Worm (Caenorhabditis elegans) whole organism, L4/young adult: ENCODE measurements around the gene C02D5.2.

Experiments
- W03F9.2 ChIP-seq: fragments of 150-350 bp; optimal IDR thresholded peaks from 2 replicates; lab custom pipeline; 2014; ENCODE audit warnings: missing biosample characterization, missing genetic modification characterization
- dao-5 ChIP-seq: sonication (generic microtip); optimal IDR thresholded peaks from 2 replicates; lab custom pipeline; 2016; ENCODE audit warnings: missing genotype, missing genetic modification characterization, moderate library complexity, missing compliant biosample characterization
- him-1 ChIP-seq: sonication (generic microtip); optimal IDR thresholded peaks from 2 replicates; lab custom pipeline; 2016; ENCODE audit warnings: missing genotype, missing genetic modification reagents, missing genetic modification characterization, missing compliant biosample characterization

C02D5.2 gene

ce11 chrIII:8556836-8557385 is at the start of gene C02D5.2:
TSS of gene C02D5.2 (plus strand) at chrIII:8557335.
- no peak for TF ChIP-seq dao-5 (tag; lab: Kevin White, UChicago)

DNA sequence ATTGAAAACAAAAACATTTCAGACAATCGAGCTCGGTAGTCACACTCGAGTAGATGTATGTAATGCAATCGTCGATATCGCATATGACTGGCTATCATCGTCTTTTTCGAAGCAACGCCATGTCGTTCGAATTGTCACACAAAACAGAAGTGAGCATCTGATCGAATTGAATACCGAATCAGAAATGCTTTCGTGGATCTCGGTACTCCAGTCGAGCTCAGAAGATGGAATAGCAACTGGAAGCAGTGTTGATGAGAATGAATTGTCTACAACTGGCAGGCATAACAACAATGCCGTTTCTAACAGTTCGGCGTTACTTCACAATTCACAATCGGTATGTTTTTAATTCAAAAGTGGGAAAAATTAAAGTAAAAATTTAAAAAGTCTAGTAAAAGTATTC is 47.9 kb upstream of the C02D5.2 start:
- TF ChIP-seq W03F9.2 (no peak), him-1 (tag; lab: Kevin White, UChicago) (no peak), dao-5 (tag; lab: Kevin White, UChicago) (no peak)

DNA sequence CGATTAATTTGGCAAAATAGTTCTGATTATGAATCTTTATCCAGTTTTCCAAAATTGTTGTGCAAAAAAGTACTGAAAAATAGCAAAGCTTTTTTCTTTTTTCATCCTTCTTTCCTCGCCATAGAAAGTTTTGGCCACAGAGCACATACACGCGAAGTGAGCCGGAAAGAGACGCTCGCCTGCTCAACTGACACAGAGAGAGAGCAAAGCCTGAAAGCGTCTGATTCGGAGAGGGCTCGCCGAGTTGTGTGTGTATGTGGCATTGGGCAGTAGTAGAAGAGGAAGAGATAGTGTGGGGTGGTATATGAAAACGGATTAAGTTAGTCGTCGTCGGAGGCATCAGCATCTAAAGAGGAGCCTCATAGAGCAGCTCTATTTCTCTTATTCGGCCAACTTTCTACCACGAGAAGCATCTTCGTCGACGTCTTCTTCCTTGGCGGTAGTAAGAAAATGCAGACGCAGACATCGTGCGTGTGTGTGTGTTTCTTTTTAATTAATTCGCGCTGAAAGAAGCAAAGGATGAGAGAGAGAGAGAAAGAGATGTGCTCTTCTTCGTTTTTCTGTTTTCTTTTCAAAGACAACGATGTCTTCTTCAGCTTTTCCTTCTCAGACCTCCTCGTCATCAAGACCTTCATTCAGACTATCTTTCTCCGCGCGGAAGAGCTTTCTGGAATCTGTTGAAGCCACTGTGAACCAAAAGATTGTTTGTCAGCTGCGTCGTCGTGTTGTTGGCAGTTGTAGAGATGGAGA is 47.3 kb upstream of the C02D5.2 start:
- TF ChIP-seq dao-5 (tag; lab: Kevin White, UChicago) = no peak
- TF ChIP-seq W03F9.2 = no peak
- TF ChIP-seq him-1 (tag; lab: Kevin White, UChicago) = peak; percentile 5

ce11 chrIII:8511711-8512110 is 45.4 kb upstream of the C02D5.2 start:
- TF ChIP-seq him-1 (tag; lab: Kevin White, UChicago) (no peak), dao-5 (tag; lab: Kevin White, UChicago) (no peak), W03F9.2 (no peak)

DNA sequence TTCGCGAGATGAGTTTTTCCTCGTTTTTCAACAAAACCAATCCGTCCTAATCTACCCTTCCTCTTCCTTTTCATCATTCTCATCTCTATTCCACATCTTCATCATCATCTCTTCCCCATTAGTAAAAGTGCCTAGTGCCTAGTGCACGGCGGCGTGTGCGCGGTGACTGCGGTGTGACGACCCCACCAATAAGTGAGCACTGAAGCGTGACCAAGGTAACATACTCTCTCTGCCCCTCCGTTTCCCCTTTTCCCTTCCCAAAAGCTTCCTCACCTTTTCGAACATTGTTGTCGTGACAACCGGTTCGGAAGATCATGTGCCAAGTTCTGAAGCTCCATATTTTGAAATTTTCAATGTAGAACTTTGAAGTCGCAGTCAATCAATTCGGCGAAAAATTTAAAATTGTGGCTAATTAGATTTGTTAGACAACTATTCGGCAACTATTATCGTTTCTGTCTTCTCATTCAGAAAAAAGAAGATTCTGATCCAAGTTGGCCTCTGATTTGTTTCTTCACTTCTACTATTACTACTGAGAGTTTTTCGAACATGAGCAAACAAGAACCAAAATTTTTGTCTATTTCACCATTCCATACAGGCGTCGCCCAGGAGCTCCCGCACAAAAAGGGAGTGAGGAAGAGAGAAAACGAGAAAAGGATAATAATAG is 44.7 kb upstream of the C02D5.2 start:
- TF ChIP-seq dao-5 (tag; lab: Kevin White, UChicago) = no peak
- TF ChIP-seq W03F9.2 = no peak
- TF ChIP-seq him-1 (tag; lab: Kevin White, UChicago) = no peak

ce11 chrIII:8518990-8519389 is 38.1 kb upstream of the C02D5.2 start:
- TF ChIP-seq W03F9.2 = no peak
- TF ChIP-seq dao-5 (tag; lab: Kevin White, UChicago) = no peak
- TF ChIP-seq him-1 (tag; lab: Kevin White, UChicago) = no peak

DNA sequence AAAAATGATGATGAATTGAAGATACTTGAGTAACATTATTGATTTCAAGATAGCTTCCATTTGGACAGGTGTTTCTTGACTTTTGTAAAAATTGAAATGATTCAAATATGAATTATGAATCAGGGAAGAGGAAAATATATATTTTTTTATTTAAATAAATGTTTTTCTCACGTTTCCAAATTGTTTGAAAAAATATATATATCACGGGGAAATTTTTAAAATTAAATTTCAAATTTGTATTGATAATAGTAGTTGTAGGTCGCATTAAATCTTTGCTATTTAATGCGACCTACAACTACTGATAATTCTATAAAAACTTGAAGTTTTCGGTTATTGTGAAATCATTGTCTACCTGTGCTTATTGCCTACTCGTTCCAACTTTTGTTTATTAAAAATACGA is 37.2 kb upstream of the C02D5.2 start, which contains the start of gene ZC21.8:
TSS of gene ZC21.8 (minus strand) at position 101 of the 400 bp plus-strand sequence.
- TF ChIP-seq W03F9.2 (no peak), dao-5 (tag; lab: Kevin White, UChicago) (no peak), him-1 (tag; lab: Kevin White, UChicago) (no peak)

DNA sequence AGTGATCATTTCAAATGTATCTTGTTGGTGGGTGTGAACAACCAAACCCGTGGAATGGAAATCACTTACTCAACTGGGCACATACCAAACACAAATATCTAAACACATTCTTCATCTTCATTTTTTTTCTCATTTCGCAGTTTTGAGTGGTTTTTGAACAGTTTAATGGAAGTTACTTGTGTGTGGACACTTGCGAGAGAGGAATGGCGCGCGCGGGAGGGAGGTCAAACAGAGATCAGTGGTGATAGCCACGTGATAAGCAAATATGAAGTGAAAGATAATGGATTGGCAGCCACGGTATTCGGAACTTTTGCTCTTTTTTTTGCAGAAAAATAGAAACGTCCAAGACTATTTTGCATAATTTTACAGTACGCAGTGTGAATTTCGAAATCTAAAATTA is 36.5 kb upstream of the C02D5.2 start:
- no peak for TF ChIP-seq W03F9.2

- TF ChIP-seq W03F9.2 (no peak), him-1 (tag; lab: Kevin White, UChicago) (no peak), dao-5 (tag; lab: Kevin White, UChicago) (no peak)
Observed at ce11 chrIII:8521654-8522392, 35.3 kb upstream of the C02D5.2 start.

- TF ChIP-seq W03F9.2 (no peak), dao-5 (tag; lab: Kevin White, UChicago) (no peak), him-1 (tag; lab: Kevin White, UChicago) (no peak)
Observed at ce11 chrIII:8524773-8525172, 32.4 kb upstream of the C02D5.2 start, which contains the start of gene idpp-15. TSS of gene idpp-15 (plus strand) at chrIII:8525073.

- TF ChIP-seq him-1 (tag; lab: Kevin White, UChicago) = no peak
- TF ChIP-seq W03F9.2 = no peak
Observed at ce11 chrIII:8529002-8529401, 28.1 kb upstream of the C02D5.2 start.

DNA sequence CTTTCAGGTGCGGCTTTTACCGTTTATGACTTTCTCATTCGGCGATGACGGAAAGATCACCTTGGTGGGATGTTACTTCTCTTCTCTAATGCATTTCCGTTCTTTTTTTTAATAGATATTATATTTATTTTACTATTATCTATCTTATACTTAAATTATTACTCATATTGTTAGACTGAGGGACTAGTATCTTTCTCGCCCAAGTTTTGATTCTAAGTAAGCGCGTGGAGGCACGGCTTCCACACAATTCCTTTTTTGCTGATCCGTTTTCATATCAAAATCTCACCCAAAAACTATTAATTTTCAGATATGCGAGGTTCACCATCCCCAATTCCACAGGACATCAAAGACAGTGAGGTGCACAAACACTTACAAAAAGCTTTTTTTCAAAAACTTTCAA is 27.4 kb upstream of the C02D5.2 start, which contains the start of gene ZC21.10:
TSS of gene ZC21.10 (plus strand) at position 301 of the 400 bp plus-strand sequence.
- TF ChIP-seq W03F9.2 = no peak
- no peak for TF ChIP-seq dao-5 (tag; lab: Kevin White, UChicago)
- TF ChIP-seq him-1 (tag; lab: Kevin White, UChicago) = no peak

DNA sequence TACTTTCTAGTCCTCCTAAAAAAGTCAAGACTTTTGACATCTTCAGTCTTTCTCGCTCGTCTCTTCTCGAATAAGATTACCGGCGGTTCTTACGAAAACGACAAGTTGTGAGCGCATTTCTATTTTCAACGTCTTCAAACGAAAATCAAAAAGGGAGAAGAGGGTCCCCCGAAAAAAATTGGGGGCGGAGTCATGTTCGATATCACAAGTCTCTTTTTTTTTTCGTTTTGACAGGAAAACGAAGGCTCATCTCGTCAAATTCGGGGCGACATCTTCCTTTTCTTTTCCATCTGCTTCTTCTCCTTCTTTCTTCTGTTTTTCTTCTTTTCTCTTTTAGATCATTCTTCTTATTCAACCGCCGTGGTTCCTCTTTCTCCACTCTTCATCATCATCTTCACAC is 23.2 kb upstream of the C02D5.2 start:
- TF ChIP-seq him-1 (tag; lab: Kevin White, UChicago) (no peak), W03F9.2 (no peak), dao-5 (tag; lab: Kevin White, UChicago) (no peak)
